Fruit fly (Drosophila melanogaster) whole organism, prepupa: ENCODE data around the gene CG2059.

Experiments used
- Blimp-1 ChIP-seq: fragments of 200-800 bp; sonication (Bioruptor generic); optimal IDR thresholded peaks from 3 replicates; lab custom pipeline; 2017; ENCODE audit warnings: missing biosample characterization, missing genetic modification characterization, mild to moderate bottlenecking, moderate library complexity, missing genetic modification reagents
- CG10631 ChIP-seq: fragments of 200-800 bp; sonication (Bioruptor generic); optimal IDR thresholded peaks from 2 replicates; lab custom pipeline; 2016; ENCODE audit warnings: missing biosample characterization, missing genetic modification characterization
- CG10669 ChIP-seq: fragments of 200-800 bp; sonication (Bioruptor generic); optimal IDR thresholded peaks from 3 replicates; lab custom pipeline; 2018; ENCODE audit warnings: missing biosample characterization, mild to moderate bottlenecking, missing genetic modification characterization, moderate library complexity
- CG11294 ChIP-seq: fragments of 200-800 bp; sonication (Bioruptor generic); IDR thresholded peaks from 2 replicates; pipeline ENCODE4 v1.3.6; 2022; ENCODE audit warnings: missing biosample characterization, missing genetic modification characterization
- CG11762 ChIP-seq: fragments of 200-800 bp; sonication (Bioruptor generic); optimal IDR thresholded peaks from 3 replicates; lab custom pipeline; 2016; ENCODE audit warnings: missing biosample characterization, missing genetic modification characterization; ENCODE audit not compliant: insufficient read depth
- CG11902 ChIP-seq: fragments of 200-800 bp; sonication (Bioruptor generic); optimal IDR thresholded peaks from 3 replicates; lab custom pipeline; 2016; ENCODE audit warnings: missing biosample characterization, missing genetic modification characterization
- CG1621 ChIP-seq: fragments of 200-800 bp; sonication (Bioruptor generic); optimal IDR thresholded peaks from 3 replicates; lab custom pipeline; 2018; ENCODE audit warnings: missing biosample characterization, mild to moderate bottlenecking, missing genetic modification characterization
- CG16779 ChIP-seq: fragments of 200-800 bp; sonication (Bioruptor generic); optimal IDR thresholded peaks from 3 replicates; lab custom pipeline; 2017; ENCODE audit warnings: missing biosample characterization, mild to moderate bottlenecking, missing genetic modification characterization
- CG3032 ChIP-seq: fragments of 200-800 bp; optimal IDR thresholded peaks from 2 replicates; lab custom pipeline; 2019; ENCODE audit warnings: missing biosample characterization, mild to moderate bottlenecking, missing genetic modification characterization, moderate library complexity
- CG31627 ChIP-seq: fragments of 200-800 bp; sonication (Bioruptor generic); optimal IDR thresholded peaks from 3 replicates; lab custom pipeline; 2016; ENCODE audit warnings: missing biosample characterization, missing genetic modification characterization
- CG32006 ChIP-seq: fragments of 200-800 bp; sonication (Bioruptor generic); optimal IDR thresholded peaks from 3 replicates; lab custom pipeline; 2017; ENCODE audit warnings: missing biosample characterization, mild to moderate bottlenecking, missing genetic modification characterization
- CG4318 ChIP-seq: fragments of 200-800 bp; sonication (Bioruptor generic); optimal IDR thresholded peaks from 3 replicates; lab custom pipeline; 2017; ENCODE audit warnings: missing biosample characterization, mild to moderate bottlenecking, missing genetic modification characterization
- CG6163 ChIP-seq: fragments of 200-800 bp; sonication (Bioruptor generic); IDR thresholded peaks from 3 replicates; pipeline ENCODE4 v1.3.6; 2022; ENCODE audit warnings: missing biosample characterization, missing genetic modification characterization
- CG6792 ChIP-seq: fragments of 200-800 bp; sonication (Bioruptor generic); optimal IDR thresholded peaks from 3 replicates; lab custom pipeline; 2016; ENCODE audit warnings: missing biosample characterization, missing genetic modification characterization
- CG6808 ChIP-seq: fragments of 200-800 bp; sonication (Bioruptor generic); optimal IDR thresholded peaks from 3 replicates; lab custom pipeline; 2017; ENCODE audit warnings: missing biosample characterization, missing genetic modification characterization, mild to moderate bottlenecking, moderate library complexity, missing genetic modification reagents
- CG6854 ChIP-seq: fragments of 200-800 bp; sonication (Bioruptor generic); optimal IDR thresholded peaks from 2 replicates; lab custom pipeline; 2017; ENCODE audit warnings: missing biosample characterization, mild to moderate bottlenecking, missing genetic modification characterization
- CG7368 ChIP-seq: fragments of 200-800 bp; sonication (Bioruptor generic); optimal IDR thresholded peaks from 3 replicates; lab custom pipeline; 2016; ENCODE audit warnings: missing biosample characterization, missing genetic modification characterization
- CG8119 ChIP-seq: fragments of 200-800 bp; sonication (Bioruptor generic); IDR thresholded peaks from 3 replicates; pipeline ENCODE4 v1.3.6; 2022; ENCODE audit warnings: missing biosample characterization, missing genetic modification characterization
- CG8319 ChIP-seq: fragments of 200-800 bp; sonication (Bioruptor generic); optimal IDR thresholded peaks from 3 replicates; lab custom pipeline; 2016; ENCODE audit warnings: missing biosample characterization, missing genetic modification characterization
- CG8632 ChIP-seq: fragments of 200-800 bp; sonication (Bioruptor generic); optimal IDR thresholded peaks from 3 replicates; lab custom pipeline; 2016; ENCODE audit warnings: missing biosample characterization, missing genetic modification characterization
- CG9139 ChIP-seq: fragments of 200-800 bp; sonication (Bioruptor generic); optimal IDR thresholded peaks from 3 replicates; lab custom pipeline; 2017; ENCODE audit warnings: missing biosample characterization, mild to moderate bottlenecking, missing genetic modification characterization
- Eip75B ChIP-seq: fragments of 200-800 bp; sonication (Bioruptor generic); optimal IDR thresholded peaks from 3 replicates; lab custom pipeline; 2016; ENCODE audit warnings: missing biosample characterization, missing genetic modification characterization
- Eip78C ChIP-seq: fragments of 200-800 bp; sonication (Bioruptor generic); peaks from one replicate; lab custom pipeline; 2016; ENCODE audit warnings: missing biosample characterization, missing genetic modification characterization
- Eip93F ChIP-seq: fragments of 200-800 bp; sonication (Bioruptor generic); optimal IDR thresholded peaks from 2 replicates; lab custom pipeline; 2016; ENCODE audit warnings: missing biosample characterization, mild to moderate bottlenecking, missing genetic modification characterization
- Ets21C ChIP-seq: fragments of 200-800 bp; sonication (Bioruptor generic); optimal IDR thresholded peaks from 3 replicates; lab custom pipeline; 2016; ENCODE audit warnings: missing biosample characterization, missing genetic modification characterization
- Ets96B ChIP-seq: fragments of 200-800 bp; optimal IDR thresholded peaks from 2 replicates; lab custom pipeline; 2019; ENCODE audit warnings: missing biosample characterization, mild to moderate bottlenecking, missing genetic modification characterization, moderate library complexity
- Gug ChIP-seq: fragments of 200-800 bp; sonication (Bioruptor generic); IDR thresholded peaks from 2 replicates; pipeline ENCODE4 v1.3.6; 2022; ENCODE audit warnings: missing biosample characterization, missing genetic modification characterization
- Hr38 ChIP-seq: sonication (Bioruptor generic); optimal IDR thresholded peaks from 2 replicates; lab custom pipeline; 2016; ENCODE audit warnings: missing biosample characterization, missing genetic modification characterization
- Lpt ChIP-seq: fragments of 200-800 bp; sonication (Bioruptor generic); optimal IDR thresholded peaks from 3 replicates; lab custom pipeline; 2016; ENCODE audit warnings: missing biosample characterization, missing genetic modification characterization
- Met ChIP-seq: fragments of 200-800 bp; sonication (Bioruptor generic); optimal IDR thresholded peaks from 3 replicates; lab custom pipeline; 2016; ENCODE audit warnings: missing biosample characterization, missing genetic modification characterization
- OdsH ChIP-seq: fragments of 200-800 bp; sonication (Bioruptor generic); optimal IDR thresholded peaks from 3 replicates; lab custom pipeline; 2016; ENCODE audit warnings: missing biosample characterization, missing genetic modification characterization
- Smox ChIP-seq: fragments of 200-800 bp; sonication (Bioruptor generic); optimal IDR thresholded peaks from 3 replicates; lab custom pipeline; 2016; ENCODE audit warnings: missing biosample characterization, missing genetic modification characterization
- Sox102F ChIP-seq: fragments of 200-800 bp; sonication (Bioruptor generic); optimal IDR thresholded peaks from 2 replicates; lab custom pipeline; 2016; ENCODE audit warnings: missing biosample characterization, mild to moderate bottlenecking, missing genetic modification characterization
- Sox14 ChIP-seq: fragments of 200-800 bp; sonication (Bioruptor generic); optimal IDR thresholded peaks from 3 replicates; lab custom pipeline; 2016; ENCODE audit warnings: missing biosample characterization, missing genetic modification characterization
- Sox15 ChIP-seq: fragments of 200-800 bp; sonication (Bioruptor generic); optimal IDR thresholded peaks from 3 replicates; lab custom pipeline; 2016; ENCODE audit warnings: missing biosample characterization, missing genetic modification characterization
- acj6 ChIP-seq: fragments of 200-800 bp; sonication (Bioruptor generic); optimal IDR thresholded peaks from 3 replicates; lab custom pipeline; 2016; ENCODE audit warnings: missing biosample characterization, missing genetic modification characterization
- cyc ChIP-seq: fragments of 200-800 bp; sonication (Bioruptor generic); optimal IDR thresholded peaks from 3 replicates; lab custom pipeline; 2016; ENCODE audit warnings: missing biosample characterization, missing genetic modification characterization
- dac ChIP-seq: fragments of 200-800 bp; sonication (Bioruptor generic); optimal IDR thresholded peaks from 2 replicates; lab custom pipeline; 2017; ENCODE audit warnings: missing biosample characterization, mild to moderate bottlenecking, missing genetic modification characterization
- dsx ChIP-seq: fragments of 200-800 bp; optimal IDR thresholded peaks from 3 replicates; lab custom pipeline; 2019; ENCODE audit warnings: missing biosample characterization, mild to moderate bottlenecking, missing genetic modification characterization, moderate library complexity; ENCODE audit not compliant: poor library complexity, severe bottlenecking
- eg ChIP-seq: fragments of 200-800 bp; sonication (Bioruptor generic); IDR thresholded peaks from 3 replicates; pipeline ENCODE4 v1.3.6; 2022; ENCODE audit warnings: missing biosample characterization, missing genetic modification characterization
- esn ChIP-seq: fragments of 200-800 bp; sonication (Bioruptor generic); optimal IDR thresholded peaks from 2 replicates; lab custom pipeline; 2016; ENCODE audit warnings: missing biosample characterization, mild to moderate bottlenecking, missing genetic modification characterization, moderate library complexity
- fd59A ChIP-seq: fragments of 200-800 bp; sonication (Bioruptor generic); optimal IDR thresholded peaks from 2 replicates; lab custom pipeline; 2017; ENCODE audit warnings: missing biosample characterization, mild to moderate bottlenecking, missing genetic modification characterization, missing genetic modification reagents
- fd85E ChIP-seq: fragments of 200-800 bp; sonication (Bioruptor generic); optimal IDR thresholded peaks from 3 replicates; lab custom pipeline; 2016; ENCODE audit warnings: missing biosample characterization, missing genetic modification characterization
- lz ChIP-seq: fragments of 200-800 bp; sonication (Bioruptor generic); optimal IDR thresholded peaks from 3 replicates; lab custom pipeline; 2016; ENCODE audit warnings: missing biosample characterization, missing genetic modification characterization
- net ChIP-seq: fragments of 200-800 bp; sonication (Bioruptor generic); optimal IDR thresholded peaks from 3 replicates; lab custom pipeline; 2016; ENCODE audit warnings: missing biosample characterization, missing genetic modification characterization
- pdm3 ChIP-seq: fragments of 200-800 bp; sonication (Bioruptor generic); optimal IDR thresholded peaks from 3 replicates; lab custom pipeline; 2016; ENCODE audit warnings: missing biosample characterization, missing genetic modification characterization
- salr ChIP-seq, 2 experiments: fragments of 200-800 bp; sonication (Bioruptor generic); optimal IDR thresholded peaks; 3 replicates each; lab custom pipeline; 2016 to 2018; ENCODE audit warnings: missing biosample characterization in 2 of 2, missing genetic modification characterization in 2 of 2, mild to moderate bottlenecking in 1 of 2
- spab ChIP-seq: fragments of 200-800 bp; sonication (Bioruptor generic); optimal IDR thresholded peaks from 2 replicates; lab custom pipeline; 2017; ENCODE audit warnings: missing biosample characterization, mild to moderate bottlenecking, missing genetic modification characterization, missing genetic modification reagents
- svp ChIP-seq: fragments of 200-800 bp; sonication (Bioruptor generic); peaks from one replicate; lab custom pipeline; 2016; ENCODE audit warnings: missing biosample characterization, missing genetic modification characterization
- topi ChIP-seq: fragments of 200-800 bp; sonication (Bioruptor generic); optimal IDR thresholded peaks from 3 replicates; lab custom pipeline; 2016; ENCODE audit warnings: missing biosample characterization, missing genetic modification characterization

The CG2059 gene

DNA sequence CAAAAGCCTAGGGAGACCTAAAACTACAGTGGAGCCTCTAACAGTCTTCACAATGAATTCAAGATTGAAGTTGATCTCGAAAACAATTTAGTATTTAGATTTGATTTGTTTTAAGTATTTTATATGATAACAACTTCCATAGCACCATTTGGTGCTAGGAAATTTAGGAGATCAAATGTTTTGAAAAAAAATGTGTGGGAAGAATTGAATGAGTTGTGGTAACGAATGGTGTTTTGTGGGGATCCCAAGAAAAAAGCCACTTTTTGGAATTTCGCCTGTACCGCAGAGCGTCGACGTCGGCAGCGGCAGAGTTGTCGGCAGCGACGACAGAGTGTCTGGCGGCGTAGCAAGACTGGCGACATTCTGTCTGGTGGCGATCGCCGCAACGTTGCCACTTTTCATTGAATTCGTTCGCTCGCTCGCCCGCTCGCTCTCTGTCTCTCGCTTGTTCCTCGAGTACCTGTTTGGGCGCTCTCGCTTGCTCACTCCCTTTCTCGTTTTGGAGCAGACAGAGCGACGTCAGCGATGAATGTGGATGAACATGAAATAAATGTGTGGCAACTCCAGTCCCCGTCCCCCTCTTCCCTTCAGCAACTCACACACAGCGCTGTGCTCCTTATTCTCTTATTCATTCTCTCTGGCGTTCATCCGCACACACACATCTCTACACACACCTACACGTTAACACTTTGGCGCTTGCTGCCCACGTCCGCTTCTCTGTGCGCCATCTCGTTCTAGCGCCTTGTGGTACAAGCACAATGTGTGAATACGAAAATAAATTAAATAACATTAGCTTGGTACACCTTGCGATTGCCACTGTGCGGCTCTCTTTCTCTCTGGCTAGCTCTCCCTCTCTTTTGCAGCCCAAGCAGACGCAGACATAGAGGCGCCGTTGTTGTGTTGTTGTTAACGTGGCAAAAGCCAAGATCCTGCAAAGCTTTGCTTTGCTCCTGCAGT is 13.5 kb downstream of the CG2059 start:
- TF ChIP-seq Eip93F (no peak), fd59A (peak; percentile 56), Blimp-1 (GFP tag; lab: Kevin White, UChicago) (no peak), esn (GFP tag; lab: Kevin White, UChicago) (peak; percentile 67), fd85E (GFP tag; lab: Kevin White, UChicago) (no peak), lz (GFP tag; lab: Kevin White, UChicago) (peak; percentile 70), Hr38 (GFP tag; lab: Kevin White, UChicago) (no peak), CG10631 (GFP tag; lab: Kevin White, UChicago) (peak; percentile 57), CG10669 (GFP tag; lab: Kevin White, UChicago) (peak; percentile 67), CG6163 (GFP tag; lab: Robert Waterston, UW) (peak; percentile 65), Sox15 (GFP tag; lab: Kevin White, UChicago) (peak; percentile 61), CG8119 (GFP tag; lab: Robert Waterston, UW) (peak; percentile 81), CG11762 (GFP tag; lab: Kevin White, UChicago) (peak; percentile 45), cyc (GFP tag; lab: Kevin White, UChicago) (peak; percentile 58), Gug (GFP tag; lab: Robert Waterston, UW) (no peak), CG16779 (tag; lab: Kevin White, UChicago) (no peak), CG8632 (GFP tag; lab: Kevin White, UChicago) (peak; percentile 48), dac (GFP tag; lab: Kevin White, UChicago) (peak; percentile 48), Sox102F (peak; percentile 67), CG7368 (GFP tag; lab: Kevin White, UChicago) (peak; percentile 21), OdsH (peak; percentile 66), salr (GFP tag; optimal IDR thresholded peaks at IDR 0.05; lab: Kevin White, UChicago) (peak; percentile 10 to 19), CG11294 (GFP tag; lab: Robert Waterston, UW) (peak; percentile 8), spab (peak; percentile 39), topi (GFP tag; lab: Kevin White, UChicago) (peak; percentile 68), dsx (GFP tag; lab: Kevin White, UChicago) (no peak), CG3032 (peak; percentile 68), CG6808 (GFP tag; lab: Kevin White, UChicago) (peak; percentile 50), CG8319 (peak; percentile 64), Lpt (no peak), Ets21C (GFP tag; lab: Kevin White, UChicago) (peak; percentile 40), Sox14 (peak; percentile 40), CG6854 (no peak), svp (GFP tag; lab: Kevin White, UChicago) (peak; percentile 81), CG1621 (peak; percentile 30), Eip75B (GFP tag; lab: Kevin White, UChicago) (peak; percentile 31), CG31627 (GFP tag; lab: Kevin White, UChicago) (peak; percentile 73), CG4318 (GFP tag; lab: Kevin White, UChicago) (peak; percentile 52), acj6 (GFP tag; lab: Kevin White, UChicago) (peak; percentile 77), pdm3 (peak; percentile 80), CG6792 (GFP tag; lab: Kevin White, UChicago) (peak; percentile 75), CG9139 (no peak), Smox (GFP tag; lab: Kevin White, UChicago) (peak; percentile 54), Met (peak; percentile 63), eg (GFP tag; lab: Robert Waterston, UW) (peak; percentile 68; the same call in 2 of the 3 replicates), CG11902 (GFP tag; lab: Kevin White, UChicago) (peak; percentile 68), net (GFP tag; lab: Kevin White, UChicago) (peak; percentile 60), Eip78C (GFP tag; lab: Kevin White, UChicago) (peak; percentile 88), Ets96B (tag; lab: Kevin White, UChicago) (peak; percentile 61), CG32006 (GFP tag; lab: Kevin White, UChicago) (peak; percentile 75)
